Worm (Caenorhabditis elegans): ENCODE results near the gene W06D11.1.
"Not testable (repeated sequence)": the region's sequence is repeated elsewhere in the genome, so short reads cannot be mapped to it uniquely, and the experiment has no call there.

The W06D11.1 gene

DNA sequence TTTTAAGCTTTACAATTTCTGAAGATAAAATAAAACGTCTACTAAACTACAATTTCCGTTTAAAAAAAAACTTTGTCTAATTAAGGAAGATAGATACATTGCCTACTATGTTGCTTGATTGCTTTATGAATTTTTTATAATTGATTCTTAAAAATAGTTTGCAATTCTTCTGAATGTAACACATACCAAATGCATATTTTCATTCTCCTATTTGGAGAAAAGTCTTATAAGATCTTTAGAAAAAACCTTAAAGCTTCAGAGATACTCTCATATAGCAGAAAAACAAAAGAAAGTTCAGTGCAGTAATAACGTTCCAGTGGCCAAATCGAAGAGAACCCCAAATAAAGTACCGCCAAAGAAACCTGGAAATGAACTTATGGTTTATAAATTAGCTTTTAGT, 12.2 kb downstream of the W06D11.1 start, which contains the start of gene phf-32:
TSS of gene phf-32 (plus strand) at position 301 of the 400 bp plus-strand sequence.
- TF ChIP-seq rnt-1 (tag; optimal IDR thresholded peaks at IDR 0.05) (no peak), elt-4 (tag; optimal IDR thresholded peaks at IDR 0.05) (no peak), sox-4 (tag; optimal IDR thresholded peaks at IDR 0.05) (no peak), ceh-9 (tag; optimal IDR thresholded peaks at IDR 0.05) (no peak), ceh-2 (tag; optimal IDR thresholded peaks at IDR 0.05) (no peak), ceh-18 (tag; optimal IDR thresholded peaks at IDR 0.05) (no peak), unc-42 (tag; optimal IDR thresholded peaks at IDR 0.05) (no peak), nfya-1 (tag; optimal IDR thresholded peaks at IDR 0.05) (no peak), pros-1 (tag; optimal IDR thresholded peaks at IDR 0.05) (no peak), gmeb-2 (tag; optimal IDR thresholded peaks at IDR 0.05) (no peak), eyg-1 (tag; optimal IDR thresholded peaks at IDR 0.05) (no peak), ztf-16 (tag; optimal IDR thresholded peaks at IDR 0.05) (no peak), C38D4.7 (GFP tag; optimal IDR thresholded peaks at IDR 0.05) (no peak), unc-55 (GFP tag; optimal IDR thresholded peaks at IDR 0.05) (no peak), tbx-2 (tag; optimal IDR thresholded peaks at IDR 0.05) (no peak), ceh-6 (GFP tag; optimal IDR thresholded peaks at IDR 0.05) (no peak), hlh-6 (tag; optimal IDR thresholded peaks at IDR 0.05) (no peak), F13H6.1 (tag; optimal IDR thresholded peaks at IDR 0.05) (no peak)

DNA sequence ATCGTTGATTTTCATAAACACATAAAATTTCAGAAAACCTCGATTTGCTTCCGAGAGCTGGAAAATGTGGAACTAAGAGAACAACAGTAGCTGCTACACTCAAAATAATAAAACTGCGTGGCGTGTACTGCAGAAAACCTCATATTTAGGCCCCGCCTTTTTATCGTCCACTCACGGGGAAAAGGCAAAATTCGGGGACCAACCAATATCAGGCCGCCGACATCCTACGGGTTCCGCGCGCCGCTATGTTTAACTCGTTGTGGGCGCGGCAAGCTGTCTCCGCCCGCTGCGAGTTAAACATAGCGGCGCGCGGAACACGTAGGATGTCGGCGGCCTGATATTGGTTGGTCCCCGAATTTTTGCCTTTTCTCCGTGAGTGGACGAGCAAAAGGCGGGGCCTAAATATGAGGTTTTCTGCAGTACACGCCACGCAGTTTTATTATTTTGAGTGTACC, 13.7 kb downstream of the W06D11.1 start, which contains the start of gene F17A2.16:
TSS of gene F17A2.16 (plus strand) at position 405 of the 455 bp plus-strand sequence.
- not testable (repeated sequence) for TF ChIP-seq ceh-31, sox-4, eyg-1 (tag; optimal IDR thresholded peaks at IDR 0.05)

DNA sequence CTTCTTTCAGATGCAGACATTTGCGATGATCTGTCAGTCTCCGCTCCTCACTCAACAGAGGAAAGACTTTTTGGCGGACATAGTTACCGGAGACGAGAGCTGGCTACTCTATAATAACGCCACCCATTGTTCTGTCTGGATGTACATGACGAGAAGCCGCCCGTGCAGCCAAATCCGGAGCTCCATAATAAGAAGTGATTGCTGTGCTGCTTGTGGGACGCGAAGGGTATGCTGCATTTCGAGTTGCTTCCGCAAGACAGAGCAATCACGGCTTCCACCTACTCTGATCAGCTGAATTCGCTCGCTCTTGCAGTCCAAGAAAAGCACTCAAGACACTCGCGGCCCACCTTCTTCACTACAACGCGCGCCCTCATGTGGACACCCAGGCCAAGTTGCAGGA, 19.4 kb downstream of the W06D11.1 start:
- TF ChIP-seq unc-3 (GFP tag; conservative IDR thresholded peaks at IDR 0.05) (no peak), unc-3 (tag; optimal IDR thresholded peaks at IDR 0.05) (no peak), fax-1 (tag; optimal IDR thresholded peaks at IDR 0.05) (no peak), hlh-30 (tag; optimal IDR thresholded peaks at IDR 0.05; ENCODE audit: insufficient read depth) (no peak), ceh-6 (GFP tag; optimal IDR thresholded peaks at IDR 0.05) (no peak), hlh-15 (tag; optimal IDR thresholded peaks at IDR 0.05) (no peak), sox-4 (tag; optimal IDR thresholded peaks at IDR 0.05) (no peak), mec-3 (tag; optimal IDR thresholded peaks at IDR 0.05; ENCODE audit: borderline replicate concordance) (no peak), F13H6.1 (tag; optimal IDR thresholded peaks at IDR 0.05) (no peak), syd-9 (tag; optimal IDR thresholded peaks at IDR 0.05) (no peak), ceh-9 (tag; optimal IDR thresholded peaks at IDR 0.05) (no peak), odd-2 (tag; optimal IDR thresholded peaks at IDR 0.05) (no peak), pha-2 (tag; optimal IDR thresholded peaks at IDR 0.05) (no peak), ztf-16 (tag; optimal IDR thresholded peaks at IDR 0.05) (no peak), nhr-232 (tag; optimal IDR thresholded peaks at IDR 0.05) (no peak), ceh-34 (tag; optimal IDR thresholded peaks at IDR 0.05) (no peak)

DNA sequence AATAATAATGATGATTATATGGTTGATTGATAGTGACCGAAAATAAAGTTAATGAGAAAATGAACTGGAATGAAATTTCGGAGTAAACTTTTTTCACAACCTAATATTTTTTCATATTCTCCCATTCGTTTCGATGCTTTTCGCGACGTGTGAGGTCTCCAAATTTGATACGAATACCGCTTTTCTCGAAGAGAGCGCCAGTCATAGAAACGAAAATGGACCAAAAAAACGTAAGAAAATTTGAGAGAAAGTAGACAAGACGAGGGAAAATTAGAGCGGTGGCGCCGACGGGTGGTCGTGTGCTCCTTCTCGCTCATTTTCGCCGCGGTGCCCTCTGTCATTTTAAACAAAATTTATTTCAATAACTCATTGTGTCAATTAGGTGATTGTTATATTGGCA, 20.0 kb downstream of the W06D11.1 start:
- TF ChIP-seq Y22D7AL.16 (tag; optimal IDR thresholded peaks at IDR 0.05) (no peak), gmeb-2 (tag; optimal IDR thresholded peaks at IDR 0.05) (no peak), rnt-1 (tag; optimal IDR thresholded peaks at IDR 0.05) (no peak), pax-1 (tag; optimal IDR thresholded peaks at IDR 0.05) (no peak), pqm-1 (tag; optimal IDR thresholded peaks at IDR 0.05) (no peak), C08G9.2 (tag; optimal IDR thresholded peaks at IDR 0.05) (no peak), tbx-7 (tag; optimal IDR thresholded peaks at IDR 0.05) (no peak), elt-4 (tag; optimal IDR thresholded peaks at IDR 0.05) (no peak), lin-11 (tag; optimal IDR thresholded peaks at IDR 0.05) (no peak), hlh-8 (tag; optimal IDR thresholded peaks at IDR 0.05) (no peak), npax-4 (tag; optimal IDR thresholded peaks at IDR 0.05) (no peak), madf-2 (tag; optimal IDR thresholded peaks at IDR 0.05) (no peak), pat-9 (tag; optimal IDR thresholded peaks at IDR 0.05) (no peak)
